Fruit fly (Drosophila melanogaster) whole organism, embryonic: ENCODE results near the gene Grx5.

Experiments
- Blimp-1 ChIP-seq: fragments of 200-800 bp; sonication (Bioruptor generic); optimal IDR thresholded peaks from 3 replicates; lab custom pipeline; 2018; ENCODE audit warnings: missing biosample characterization, missing genetic modification characterization, mild to moderate bottlenecking, moderate library complexity, missing genetic modification reagents
- CG10979 ChIP-seq: fragments of 200-800 bp; sonication (Bioruptor generic); optimal IDR thresholded peaks from 2 replicates; lab custom pipeline; 2018; ENCODE audit warnings: missing biosample characterization, mild to moderate bottlenecking, missing genetic modification characterization, moderate library complexity
- CG11504 ChIP-seq: fragments of 200-800 bp; sonication (Bioruptor generic); optimal IDR thresholded peaks from 3 replicates; lab custom pipeline; 2019; ENCODE audit warnings: missing biosample characterization, mild to moderate bottlenecking, missing genetic modification characterization, moderate library complexity
- CG12391 ChIP-seq: fragments of 200-800 bp; sonication (Bioruptor generic); optimal IDR thresholded peaks from 3 replicates; lab custom pipeline; 2018; ENCODE audit warnings: missing biosample characterization, mild to moderate bottlenecking, missing genetic modification characterization, moderate library complexity
- CG12769 ChIP-seq: fragments of 200-800 bp; sonication (Bioruptor generic); optimal IDR thresholded peaks from 2 replicates; lab custom pipeline; 2019; ENCODE audit warnings: missing biosample characterization, mild to moderate bottlenecking, missing genetic modification characterization, moderate library complexity
- CG12942 ChIP-seq: fragments of 200-800 bp; sonication (Bioruptor generic); optimal IDR thresholded peaks from 3 replicates; lab custom pipeline; 2016; ENCODE audit warnings: missing biosample characterization, missing genetic modification characterization
- CG13424 ChIP-seq: fragments of 200-800 bp; sonication (Bioruptor generic); optimal IDR thresholded peaks from 2 replicates; lab custom pipeline; 2019; ENCODE audit warnings: missing biosample characterization, mild to moderate bottlenecking, missing genetic modification characterization, moderate library complexity
- CG13894 ChIP-seq: fragments of 200-800 bp; sonication (Bioruptor generic); optimal IDR thresholded peaks from 3 replicates; lab custom pipeline; 2018; ENCODE audit warnings: missing biosample characterization, mild to moderate bottlenecking, missing genetic modification characterization, moderate library complexity
- CG15601 ChIP-seq: fragments of 200-800 bp; sonication (Bioruptor generic); optimal IDR thresholded peaks from 3 replicates; lab custom pipeline; 2019; ENCODE audit warnings: missing biosample characterization, mild to moderate bottlenecking, missing genetic modification characterization, moderate library complexity
- CG17328 ChIP-seq: fragments of 200-800 bp; sonication (Bioruptor generic); IDR thresholded peaks from 2 replicates; pipeline ENCODE4 v1.3.6; 2022; ENCODE audit warnings: missing biosample characterization, missing genetic modification characterization
- CG17361 ChIP-seq: fragments of 200-800 bp; sonication (Bioruptor generic); IDR thresholded peaks from 3 replicates; pipeline ENCODE4 v1.3.6; 2022; ENCODE audit warnings: missing biosample characterization, missing genetic modification characterization
- CG2678 ChIP-seq: fragments of 200-800 bp; sonication (Bioruptor generic); optimal IDR thresholded peaks from 3 replicates; lab custom pipeline; 2019; ENCODE audit warnings: missing biosample characterization, mild to moderate bottlenecking, missing genetic modification characterization, moderate library complexity
- CG2712 ChIP-seq: fragments of 200-800 bp; optimal IDR thresholded peaks from 3 replicates; lab custom pipeline; 2019; ENCODE audit warnings: missing biosample characterization, mild to moderate bottlenecking, missing genetic modification characterization, moderate library complexity
- CG30403 ChIP-seq: fragments of 200-800 bp; sonication (Bioruptor generic); optimal IDR thresholded peaks from 3 replicates; lab custom pipeline; 2016; ENCODE audit warnings: missing biosample characterization, missing genetic modification characterization
- CG31441 ChIP-seq: fragments of 200-800 bp; sonication (Bioruptor generic); IDR thresholded peaks from 2 replicates; pipeline ENCODE4 v1.3.6; 2022; ENCODE audit warnings: missing biosample characterization, missing genetic modification characterization
- CG32772 ChIP-seq: fragments of 200-800 bp; sonication (Bioruptor generic); IDR thresholded peaks from 2 replicates; pipeline ENCODE4 v1.3.6; 2022; ENCODE audit warnings: missing biosample characterization, missing genetic modification characterization
- CG34422 ChIP-seq: fragments of 200-800 bp; sonication (Bioruptor generic); IDR thresholded peaks from 3 replicates; pipeline ENCODE4 v1.3.6; 2022; ENCODE audit warnings: missing biosample characterization, missing genetic modification characterization
- CG4707 ChIP-seq: fragments of 200-800 bp; sonication (Bioruptor generic); optimal IDR thresholded peaks from 2 replicates; lab custom pipeline; 2018; ENCODE audit warnings: missing biosample characterization, mild to moderate bottlenecking, missing genetic modification characterization, moderate library complexity
- CG7556 ChIP-seq: fragments of 200-800 bp; sonication (Bioruptor generic); optimal IDR thresholded peaks from 2 replicates; lab custom pipeline; 2017; ENCODE audit warnings: missing biosample characterization, mild to moderate bottlenecking, missing genetic modification characterization
- CG7839 ChIP-seq: fragments of 200-800 bp; sonication (Bioruptor generic); optimal IDR thresholded peaks from 3 replicates; lab custom pipeline; 2018; ENCODE audit warnings: missing biosample characterization, mild to moderate bottlenecking, missing genetic modification characterization, moderate library complexity
- CoRest ChIP-seq: fragments of 200-800 bp; sonication (Bioruptor generic); optimal IDR thresholded peaks from 3 replicates; lab custom pipeline; 2018; ENCODE audit warnings: missing biosample characterization, mild to moderate bottlenecking, missing genetic modification characterization, moderate library complexity
- D19B ChIP-seq: fragments of 200-800 bp; sonication (Bioruptor generic); optimal IDR thresholded peaks from 2 replicates; lab custom pipeline; 2017; ENCODE audit warnings: missing biosample characterization, mild to moderate bottlenecking, missing genetic modification characterization
- Gsc ChIP-seq: fragments of 200-800 bp; sonication (Bioruptor generic); IDR thresholded peaks from 2 replicates; pipeline ENCODE4 v1.3.6; 2022; ENCODE audit warnings: missing biosample characterization, missing genetic modification characterization
- Gug ChIP-seq: fragments of 200-800 bp; sonication (Bioruptor generic); IDR thresholded peaks from 4 replicates; pipeline ENCODE4 v1.3.6; 2022; ENCODE audit warnings: missing biosample characterization, missing genetic modification characterization
- HmgD ChIP-seq: fragments of 200-800 bp; sonication (Bioruptor generic); optimal IDR thresholded peaks from 3 replicates; lab custom pipeline; 2016; ENCODE audit warnings: missing biosample characterization, missing genetic modification characterization
- Ravus ChIP-seq: fragments of 200-800 bp; sonication (Bioruptor generic); IDR thresholded peaks from 2 replicates; pipeline ENCODE4 v1.3.6; 2022; ENCODE audit warnings: missing biosample characterization, missing genetic modification characterization
- Spps ChIP-seq: fragments of 200-800 bp; sonication (Bioruptor generic); optimal IDR thresholded peaks from 2 replicates; lab custom pipeline; 2018; ENCODE audit warnings: missing biosample characterization, mild to moderate bottlenecking, missing genetic modification characterization
- Ssrp ChIP-seq: fragments of 200-800 bp; sonication (Bioruptor generic); optimal IDR thresholded peaks from 2 replicates; lab custom pipeline; 2018; ENCODE audit warnings: missing biosample characterization, mild to moderate bottlenecking, missing genetic modification characterization, moderate library complexity
- bigmax ChIP-seq: fragments of 200-800 bp; sonication (Bioruptor generic); optimal IDR thresholded peaks from 2 replicates; lab custom pipeline; 2018; ENCODE audit warnings: missing biosample characterization, mild to moderate bottlenecking, missing genetic modification characterization
- bsh ChIP-seq, 2 experiments: fragments of 200-800 bp; sonication (Bioruptor generic); optimal IDR thresholded peaks; 2 replicates each; lab custom pipeline; 2017 to 2018; ENCODE audit warnings: mild to moderate bottlenecking in 2 of 2, missing biosample characterization in 2 of 2, missing genetic modification characterization in 2 of 2, moderate library complexity in 1 of 2
- dm ChIP-seq: fragments of 200-800 bp; sonication (Bioruptor generic); optimal IDR thresholded peaks from 3 replicates; lab custom pipeline; 2016; ENCODE audit warnings: missing biosample characterization, missing genetic modification characterization
- fd96Cb ChIP-seq: fragments of 200-800 bp; sonication (Bioruptor generic); optimal IDR thresholded peaks from 2 replicates; lab custom pipeline; 2018; ENCODE audit warnings: missing biosample characterization, mild to moderate bottlenecking, missing genetic modification characterization, moderate library complexity
- grau ChIP-seq: fragments of 200-800 bp; optimal IDR thresholded peaks from 3 replicates; lab custom pipeline; 2019; ENCODE audit warnings: missing biosample characterization, mild to moderate bottlenecking, missing genetic modification characterization, moderate library complexity
- gsb-n ChIP-seq: fragments of 200-800 bp; sonication (Bioruptor generic); optimal IDR thresholded peaks from 3 replicates; lab custom pipeline; 2018; ENCODE audit warnings: missing biosample characterization, mild to moderate bottlenecking, missing genetic modification characterization
- lola ChIP-seq, 3 experiments: fragments of >200 bp in 2 of 3; fragments of 200-800 bp in 1 of 3; sonication (Bioruptor generic) in 1 of 3; optimal IDR thresholded peaks; 2 replicates each; lab custom pipeline; 2017 to 2019; ENCODE audit warnings: missing biosample characterization in 3 of 3, missing genetic modification characterization in 3 of 3, mild to moderate bottlenecking in 1 of 3, moderate library complexity in 1 of 3
- phol ChIP-seq: fragments of 200-800 bp; sonication (Bioruptor generic); optimal IDR thresholded peaks from 3 replicates; lab custom pipeline; 2018; ENCODE audit warnings: missing biosample characterization, mild to moderate bottlenecking, missing genetic modification characterization, moderate library complexity
- pnt ChIP-seq: fragments of 200-800 bp; sonication (Bioruptor generic); optimal IDR thresholded peaks from 3 replicates; lab custom pipeline; 2016; ENCODE audit warnings: missing biosample characterization, missing genetic modification characterization
- shn ChIP-seq: fragments of 200-800 bp; sonication (Bioruptor generic); optimal IDR thresholded peaks from 3 replicates; lab custom pipeline; 2016; ENCODE audit warnings: missing biosample characterization, missing genetic modification characterization
- unpg ChIP-seq: fragments of 200-800 bp; sonication (Bioruptor generic); optimal IDR thresholded peaks from 3 replicates; lab custom pipeline; 2018; ENCODE audit warnings: missing biosample characterization, mild to moderate bottlenecking, missing genetic modification characterization, moderate library complexity

The Grx5 gene

dm6 chrX:14846116-14846614 lies 8.2 kb upstream of the Grx5 start (continued):
- TF ChIP-seq CG13894 (tag; lab: Kevin White, UChicago) (peak; percentile 21), CG17328 (GFP tag; lab: Robert Waterston, UW) (no peak), CG7556 (GFP tag; lab: Kevin White, UChicago) (peak; percentile 8), shn (GFP tag; lab: Kevin White, UChicago) (no peak), HmgD (no peak), unpg (GFP tag; lab: Kevin White, UChicago) (peak; percentile 30), CG2678 (tag; lab: Kevin White, UChicago) (peak; percentile 53), CG4707 (no peak), grau (tag; lab: Kevin White, UChicago) (peak; percentile 14), CG17361 (GFP tag; lab: Robert Waterston, UW) (0 out of 3 replicates have a peak, but pooled peaks have one; percentile 28), CG10979 (tag; lab: Kevin White, UChicago) (peak; percentile 68), fd96Cb (peak; percentile 13), CG7839 (tag; lab: Kevin White, UChicago) (peak; percentile 29), Ravus (no peak), CG34422 (GFP tag; lab: Robert Waterston, UW) (no peak), Blimp-1 (peak; percentile 54), dm (no peak), CoRest (tag; lab: Kevin White, UChicago) (peak; percentile 10), CG12769 (tag; lab: Kevin White, UChicago) (peak; percentile 69), CG31441 (GFP tag; lab: Robert Waterston, UW) (peak; percentile 38; the same call in 1 of the 2 replicates), CG12391 (peak; percentile 32), bigmax (no peak), Spps (peak; percentile 12), CG30403 (peak; percentile 24), lola (GFP tag; optimal IDR thresholded peaks at IDR 0.05; lab: Kevin White, UChicago) (peak in 1 of 3 experiments; percentile 61), CG11504 (tag; lab: Kevin White, UChicago) (peak; percentile 41), CG13424 (tag; lab: Kevin White, UChicago) (peak; percentile 38), phol (tag; lab: Kevin White, UChicago) (peak; percentile 39), CG2712 (tag; lab: Kevin White, UChicago) (peak; percentile 34), CG12942 (GFP tag; lab: Kevin White, UChicago) (no peak), bsh (GFP tag; optimal IDR thresholded peaks at IDR 0.05; lab: Kevin White, UChicago) (peak in 1 of 2 experiments; percentile 59), Gsc (GFP tag; lab: Robert Waterston, UW) (no peak), Gug (no peak), pnt (GFP tag; lab: Kevin White, UChicago) (no peak), CG15601 (peak; percentile 37), gsb-n (peak; percentile 72), Ssrp (peak; percentile 6)

- no peak for TF ChIP-seq CG32772 (GFP tag; lab: Robert Waterston, UW)
- TF ChIP-seq D19B (GFP tag; lab: Kevin White, UChicago), result peak; percentile 28
- TF ChIP-seq, all 482 proteins: peak for 1
These were observed 6.7 kb upstream of the Grx5 start, which contains the start of gene CG12539 for dm6 chrX:14844657-14845056. TSS of gene CG12539 (minus strand) at chrX:14844757.
